Worm (Caenorhabditis elegans) whole organism, late embryonic: ENCODE results near the gene T24A6.17.

Source experiments
- T23F11.4 ChIP-seq: fragments of 200-800 bp; sonication (Bioruptor generic); optimal IDR thresholded peaks from 2 replicates; lab custom pipeline; 2018; ENCODE audit warnings: mild to moderate bottlenecking, missing genetic modification characterization, missing compliant biosample characterization
- ceh-18 ChIP-seq: sonication (generic microtip); optimal IDR thresholded peaks from 2 replicates; lab custom pipeline; 2016; ENCODE audit warnings: missing genetic modification characterization, missing compliant biosample characterization
- ceh-24 ChIP-seq: sonication (generic microtip); optimal IDR thresholded peaks from 2 replicates; lab custom pipeline; 2016; ENCODE audit warnings: mild to moderate bottlenecking, missing genetic modification characterization, missing compliant biosample characterization
- fkh-10 ChIP-seq: fragments of 150-350 bp; optimal IDR thresholded peaks from 2 replicates; lab custom pipeline; 2014; ENCODE audit warnings: missing biosample characterization, missing genetic modification reagents, missing genetic modification characterization
- hlh-30 ChIP-seq: sonication (generic microtip); optimal IDR thresholded peaks from 2 replicates; lab custom pipeline; 2017; ENCODE audit warnings: antibody characterized with exemption, missing genetic modification characterization, missing compliant biosample characterization; ENCODE audit not compliant: insufficient read depth
- npax-4 ChIP-seq: sonication (generic microtip); optimal IDR thresholded peaks from 2 replicates; lab custom pipeline; 2016; ENCODE audit warnings: missing genetic modification characterization, missing compliant biosample characterization
- pag-3 ChIP-seq: sonication (generic microtip); optimal IDR thresholded peaks from 2 replicates; lab custom pipeline; 2016; ENCODE audit warnings: missing compliant biosample characterization, missing genetic modification characterization, borderline replicate concordance
- syd-9 ChIP-seq: sonication (generic microtip); optimal IDR thresholded peaks from 2 replicates; lab custom pipeline; 2016; ENCODE audit warnings: mild to moderate bottlenecking, missing genetic modification characterization, moderate library complexity, missing compliant biosample characterization
- ttx-3 ChIP-seq: sonication (generic microtip); optimal IDR thresholded peaks from 2 replicates; lab custom pipeline; 2016; ENCODE audit warnings: missing genetic modification reagents, missing genetic modification characterization, missing compliant biosample characterization
- unc-55 ChIP-seq: sonication (generic microtip); optimal IDR thresholded peaks from 2 replicates; lab custom pipeline; 2017; ENCODE audit warnings: missing biosample characterization, missing genetic modification reagents, missing genetic modification characterization
- unc-86 ChIP-seq: sonication (generic microtip); optimal IDR thresholded peaks from 2 replicates; lab custom pipeline; 2016; ENCODE audit warnings: missing genetic modification characterization, missing compliant biosample characterization
- ztf-16 ChIP-seq: sonication (generic microtip); optimal IDR thresholded peaks from 2 replicates; lab custom pipeline; 2017; ENCODE audit warnings: missing genetic modification characterization, missing compliant biosample characterization

DNA sequence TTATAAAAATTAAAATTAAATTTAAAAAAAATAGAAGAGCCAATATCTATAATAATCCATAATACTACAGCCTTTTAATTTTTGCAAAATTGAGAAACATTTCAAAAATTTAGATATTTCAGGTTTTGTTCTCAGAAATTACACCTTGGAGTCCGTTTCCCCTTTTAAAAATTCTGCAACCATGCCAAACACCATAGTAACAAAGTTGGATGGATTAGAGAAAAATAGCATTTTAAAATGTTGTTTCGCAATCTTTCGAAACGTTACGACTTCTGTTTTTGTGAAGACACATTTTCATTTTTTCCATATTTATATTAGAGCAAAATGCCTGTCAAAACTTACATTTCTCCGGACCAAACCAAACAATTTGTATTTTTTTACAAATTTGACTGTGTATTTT, 39.3 kb downstream of the T24A6.17 start, which contains the start of gene T24A6.7:
- no peak for TF ChIP-seq unc-86 (tag; lab: Kevin White, UChicago)
- TF ChIP-seq T23F11.4, result no peak
- no peak for TF ChIP-seq ceh-18 (tag; lab: Kevin White, UChicago)
- TF ChIP-seq pag-3, result no peak
- TF ChIP-seq hlh-30 (tag; lab: Kevin White, UChicago), result no peak
- no peak for TF ChIP-seq ceh-24 (tag; lab: Kevin White, UChicago)
- TF ChIP-seq syd-9 (tag; lab: Kevin White, UChicago), result no peak
- no peak for TF ChIP-seq ztf-16
- no peak for TF ChIP-seq ttx-3
- TF ChIP-seq npax-4, result no peak
- no peak for TF ChIP-seq fkh-10 (GFP tag; lab: Kevin White, UChicago)
- TF ChIP-seq unc-55, result no peak
